Fruit fly (Drosophila melanogaster) whole organism, embryonic: ENCODE data around the gene Muc11A.

ENCODE experiments used
- Atf3 ChIP-seq: fragments of 200-800 bp; sonication (Bioruptor generic); optimal IDR thresholded peaks from 3 replicates; lab custom pipeline; 2016; ENCODE audit warnings: missing biosample characterization, missing genetic modification characterization
- CG1024 ChIP-seq: fragments of 200-800 bp; sonication (Bioruptor generic); IDR thresholded peaks from 2 replicates; pipeline ENCODE4 v1.3.6; 2022; ENCODE audit warnings: missing biosample characterization, missing genetic modification characterization
- CG11456 ChIP-seq: fragments of 200-800 bp; sonication (Bioruptor generic); IDR thresholded peaks from 3 replicates; pipeline ENCODE4 v1.3.6; 2022; ENCODE audit warnings: missing biosample characterization, missing genetic modification characterization
- CG11504 ChIP-seq: fragments of 200-800 bp; sonication (Bioruptor generic); optimal IDR thresholded peaks from 3 replicates; lab custom pipeline; 2019; ENCODE audit warnings: missing biosample characterization, mild to moderate bottlenecking, missing genetic modification characterization, moderate library complexity
- CG12071 ChIP-seq: fragments of 200-800 bp; sonication (Bioruptor generic); optimal IDR thresholded peaks from 3 replicates; lab custom pipeline; 2018; ENCODE audit warnings: missing biosample characterization, mild to moderate bottlenecking, missing genetic modification characterization
- CG12155 ChIP-seq: fragments of 200-800 bp; sonication (Bioruptor generic); optimal IDR thresholded peaks from 3 replicates; lab custom pipeline; 2016; ENCODE audit warnings: missing biosample characterization, missing genetic modification characterization
- CG14710 ChIP-seq: fragments of 200-800 bp; sonication (Bioruptor generic); optimal IDR thresholded peaks from 3 replicates; lab custom pipeline; 2019; ENCODE audit warnings: missing biosample characterization, mild to moderate bottlenecking, missing genetic modification characterization, moderate library complexity
- CG1529 ChIP-seq: fragments of 200-800 bp; sonication (Bioruptor generic); optimal IDR thresholded peaks from 3 replicates; lab custom pipeline; 2018; ENCODE audit warnings: missing biosample characterization, missing genetic modification characterization
- CG1792 ChIP-seq: fragments of 200-800 bp; sonication (Bioruptor generic); optimal IDR thresholded peaks from 2 replicates; lab custom pipeline; 2016; ENCODE audit warnings: missing biosample characterization, missing genetic modification characterization
- CG18476 ChIP-seq: fragments of 200-800 bp; sonication (Bioruptor generic); optimal IDR thresholded peaks from 2 replicates; lab custom pipeline; 2016; ENCODE audit warnings: missing biosample characterization, mild to moderate bottlenecking, missing genetic modification characterization
- CG31224 ChIP-seq: fragments of 200-800 bp; sonication (Bioruptor generic); IDR thresholded peaks from 2 replicates; pipeline ENCODE4 v1.3.6; 2022; ENCODE audit warnings: missing biosample characterization, missing genetic modification characterization
- CG31365 ChIP-seq: fragments of 200-800 bp; sonication (Bioruptor generic); optimal IDR thresholded peaks from 2 replicates; lab custom pipeline; 2018; ENCODE audit warnings: missing biosample characterization, mild to moderate bottlenecking, missing genetic modification characterization
- CG31388 ChIP-seq: fragments of 200-800 bp; sonication (Bioruptor generic); optimal IDR thresholded peaks from 2 replicates; lab custom pipeline; 2016; ENCODE audit warnings: missing biosample characterization, missing genetic modification characterization
- CG32767 ChIP-seq: fragments of 200-800 bp; sonication (Bioruptor generic); IDR thresholded peaks from 2 replicates; pipeline ENCODE4 v1.3.6; 2022; ENCODE audit warnings: missing biosample characterization, missing genetic modification characterization
- CG34376 ChIP-seq: fragments of 200-800 bp; sonication (Bioruptor generic); optimal IDR thresholded peaks from 2 replicates; lab custom pipeline; 2018; ENCODE audit warnings: missing biosample characterization, mild to moderate bottlenecking, missing genetic modification characterization
- CG42726 ChIP-seq: fragments of 200-800 bp; sonication (Bioruptor generic); IDR thresholded peaks from 2 replicates; pipeline ENCODE4 v1.3.6; 2022; ENCODE audit warnings: missing biosample characterization, missing genetic modification characterization; ENCODE audit not compliant: partially characterized antibody
- CG7556 ChIP-seq: fragments of 200-800 bp; sonication (Bioruptor generic); optimal IDR thresholded peaks from 2 replicates; lab custom pipeline; 2017; ENCODE audit warnings: missing biosample characterization, mild to moderate bottlenecking, missing genetic modification characterization
- CG7963 ChIP-seq: fragments of 200-800 bp; sonication (Bioruptor generic); IDR thresholded peaks from 3 replicates; pipeline ENCODE4 v1.3.6; 2022; ENCODE audit warnings: missing biosample characterization, missing genetic modification characterization; ENCODE audit not compliant: partially characterized antibody
- CG8388 ChIP-seq: fragments of 200-800 bp; sonication (Bioruptor generic); optimal IDR thresholded peaks from 2 replicates; lab custom pipeline; 2019; ENCODE audit warnings: missing biosample characterization, mild to moderate bottlenecking, missing genetic modification characterization, moderate library complexity
- Dll ChIP-seq: fragments of 200-800 bp; sonication (Bioruptor generic); IDR thresholded peaks from 4 replicates; pipeline ENCODE4 v1.3.6; 2022; ENCODE audit warnings: missing biosample characterization, missing genetic modification characterization; ENCODE audit not compliant: partially characterized antibody
- E2f2 ChIP-seq: fragments of 200-800 bp; sonication (Bioruptor generic); IDR thresholded peaks from 2 replicates; pipeline ENCODE4 v1.3.6; 2022; ENCODE audit warnings: missing biosample characterization, missing genetic modification characterization
- ERR ChIP-seq: fragments of 200-800 bp; sonication (Bioruptor generic); optimal IDR thresholded peaks from 2 replicates; lab custom pipeline; 2016; ENCODE audit warnings: missing biosample characterization, missing genetic modification characterization
- HLHmδ ChIP-seq: fragments of 200-800 bp; sonication (Bioruptor generic); optimal IDR thresholded peaks from 2 replicates; lab custom pipeline; 2018; ENCODE audit warnings: missing biosample characterization, mild to moderate bottlenecking, missing genetic modification characterization, moderate library complexity
- Hmx ChIP-seq: fragments of 200-800 bp; sonication (Bioruptor generic); optimal IDR thresholded peaks from 2 replicates; lab custom pipeline; 2016; ENCODE audit warnings: missing biosample characterization, missing genetic modification characterization
- Hsf ChIP-seq: fragments of 200-800 bp; sonication (Bioruptor generic); optimal IDR thresholded peaks from 3 replicates; lab custom pipeline; 2016; ENCODE audit warnings: missing biosample characterization, missing genetic modification characterization
- MBD-R2 ChIP-seq: fragments of 200-800 bp; sonication (Bioruptor generic); IDR thresholded peaks from 2 replicates; pipeline ENCODE4 v1.3.6; 2022; ENCODE audit warnings: missing biosample characterization, missing genetic modification characterization
- MESR4 ChIP-seq: fragments of 200-800 bp; sonication (Bioruptor generic); optimal IDR thresholded peaks from 2 replicates; lab custom pipeline; 2018; ENCODE audit warnings: missing biosample characterization, mild to moderate bottlenecking, missing genetic modification characterization, moderate library complexity
- Opbp ChIP-seq: fragments of 200-800 bp; sonication (Bioruptor generic); IDR thresholded peaks from 3 replicates; pipeline ENCODE4 v1.3.6; 2022; ENCODE audit warnings: missing biosample characterization, missing genetic modification characterization; ENCODE audit not compliant: partially characterized antibody
- Xbp1 ChIP-seq: fragments of 200-800 bp; sonication (Bioruptor generic); optimal IDR thresholded peaks from 3 replicates; lab custom pipeline; 2016; ENCODE audit warnings: missing biosample characterization, mild to moderate bottlenecking, missing genetic modification characterization
- al ChIP-seq: fragments of 200-800 bp; sonication (Bioruptor generic); IDR thresholded peaks from 2 replicates; pipeline ENCODE4 v1.3.6; 2022; ENCODE audit warnings: missing biosample characterization, missing genetic modification characterization
- bbx ChIP-seq: fragments of 200-800 bp; sonication (Bioruptor generic); IDR thresholded peaks from 2 replicates; pipeline ENCODE4 v1.3.6; 2022; ENCODE audit warnings: missing biosample characterization, missing genetic modification characterization; ENCODE audit not compliant: partially characterized antibody
- ems ChIP-seq: fragments of 200-800 bp; sonication (Bioruptor generic); optimal IDR thresholded peaks from 3 replicates; lab custom pipeline; 2016; ENCODE audit warnings: missing biosample characterization, missing genetic modification characterization
- esg ChIP-seq: fragments of 200-800 bp; sonication (Bioruptor generic); conservative IDR thresholded peaks from 2 replicates; pipeline ENCODE4 v1.3.6; 2022; ENCODE audit warnings: missing biosample characterization, missing genetic modification characterization
- ewg ChIP-seq: fragments of 200-800 bp; sonication (Bioruptor generic); optimal IDR thresholded peaks from 3 replicates; lab custom pipeline; 2017; ENCODE audit warnings: mild to moderate bottlenecking, missing biosample characterization, missing genetic modification reagents, missing genetic modification characterization
- gcm2 ChIP-seq: fragments of 200-800 bp; sonication (Bioruptor generic); optimal IDR thresholded peaks from 2 replicates; lab custom pipeline; 2016; ENCODE audit warnings: missing biosample characterization, missing genetic modification characterization
- gfzf ChIP-seq: fragments of 200-800 bp; sonication (Bioruptor generic); optimal IDR thresholded peaks from 2 replicates; lab custom pipeline; 2016; ENCODE audit warnings: missing biosample characterization, mild to moderate bottlenecking, missing genetic modification characterization, moderate library complexity
- grau ChIP-seq: fragments of 200-800 bp; optimal IDR thresholded peaks from 3 replicates; lab custom pipeline; 2019; ENCODE audit warnings: missing biosample characterization, mild to moderate bottlenecking, missing genetic modification characterization, moderate library complexity
- gt ChIP-seq: fragments of 200-800 bp; sonication (Bioruptor generic); IDR thresholded peaks from 2 replicates; pipeline ENCODE4 v1.3.6; 2022; ENCODE audit warnings: missing biosample characterization, missing genetic modification characterization
- hb ChIP-seq: fragments of 200-800 bp; sonication (Bioruptor generic); IDR thresholded peaks from 3 replicates; pipeline ENCODE4 v1.3.6; 2022; ENCODE audit warnings: missing biosample characterization, missing genetic modification characterization; ENCODE audit not compliant: partially characterized antibody
- jumu ChIP-seq: fragments of 200-800 bp; sonication (Bioruptor generic); optimal IDR thresholded peaks from 3 replicates; lab custom pipeline; 2016; ENCODE audit warnings: missing biosample characterization, missing genetic modification characterization
- mld ChIP-seq: fragments of 200-800 bp; sonication (Bioruptor generic); IDR thresholded peaks from 3 replicates; pipeline ENCODE4 v1.3.6; 2022; ENCODE audit warnings: missing biosample characterization, missing genetic modification characterization; ENCODE audit not compliant: partially characterized antibody
- nerfin-1 ChIP-seq: fragments of 200-800 bp; sonication (Bioruptor generic); optimal IDR thresholded peaks from 3 replicates; lab custom pipeline; 2019; ENCODE audit warnings: missing biosample characterization, mild to moderate bottlenecking, missing genetic modification characterization, moderate library complexity
- org-1 ChIP-seq: fragments of 200-800 bp; sonication (Bioruptor generic); optimal IDR thresholded peaks from 2 replicates; lab custom pipeline; 2017; ENCODE audit warnings: missing biosample characterization, missing genetic modification characterization
- otp ChIP-seq: fragments of 200-800 bp; sonication (Bioruptor generic); IDR thresholded peaks from 3 replicates; pipeline ENCODE4, ENCODE4 v1.3.6; 2022; ENCODE audit warnings: missing biosample characterization, missing genetic modification characterization
- psq ChIP-seq: fragments of 200-800 bp; sonication (Bioruptor generic); optimal IDR thresholded peaks from 2 replicates; lab custom pipeline; 2017; ENCODE audit warnings: missing biosample characterization, missing genetic modification characterization
- slbo ChIP-seq: fragments of 200-800 bp; sonication (Bioruptor generic); IDR thresholded peaks from 2 replicates; pipeline ENCODE4 v1.3.6; 2022; ENCODE audit warnings: missing biosample characterization, missing genetic modification characterization
- sna ChIP-seq: fragments of 200-800 bp; sonication (Bioruptor generic); IDR thresholded peaks from 2 replicates; pipeline ENCODE4 v1.3.6; 2022; ENCODE audit warnings: missing biosample characterization, missing genetic modification characterization; ENCODE audit not compliant: partially characterized antibody
- stwl ChIP-seq: fragments of 200-800 bp; sonication (Bioruptor generic); optimal IDR thresholded peaks from 3 replicates; lab custom pipeline; 2018; ENCODE audit warnings: missing biosample characterization, mild to moderate bottlenecking, missing genetic modification characterization, moderate library complexity
- tio ChIP-seq: fragments of 200-800 bp; sonication (Bioruptor generic); optimal IDR thresholded peaks from 2 replicates; lab custom pipeline; 2017; ENCODE audit warnings: missing biosample characterization, missing genetic modification characterization, inconsistent platforms
- z ChIP-seq: fragments of 200-800 bp; sonication (Bioruptor generic); IDR thresholded peaks from 3 replicates; pipeline ENCODE4 v1.3.6; 2022; ENCODE audit warnings: missing biosample characterization, missing genetic modification characterization

Muc11A gene

dm6 chrX:12017815-12018439 lies 41.7 kb upstream of the Muc11A start, which contains the start of gene Chrac-16:
Gene Chrac-16, minus strand, starts transcription at chrX:12017961.
- TF ChIP-seq mld (peak; percentile 53; the same call in 1 of the 3 replicates), CG31365 (tag; lab: Kevin White, UChicago) (no peak), gt (GFP tag; lab: Robert Waterston, UW) (no peak), Hmx (no peak), CG31388 (no peak), CG14710 (tag; lab: Kevin White, UChicago) (no peak), Atf3 (GFP tag; lab: Kevin White, UChicago) (no peak), stwl (tag; lab: Kevin White, UChicago) (peak; percentile 38), bbx (GFP tag; lab: Robert Waterston, UW) (peak; percentile 86), CG34376 (GFP tag; lab: Kevin White, UChicago) (no peak), CG1529 (no peak), CG7556 (GFP tag; lab: Kevin White, UChicago) (no peak), jumu (no peak), otp (GFP tag; lab: Robert Waterston, UW) (no peak), al (GFP tag; lab: Robert Waterston, UW) (no peak), ewg (GFP tag; lab: Kevin White, UChicago) (no peak), grau (no peak), Dll (peak; percentile 78), CG11456 (GFP tag; lab: Robert Waterston, UW) (no peak), Opbp (GFP tag; lab: Robert Waterston, UW) (peak; percentile 79), esg (no peak), sna (peak; percentile 70), ERR (GFP tag; lab: Kevin White, UChicago) (no peak), CG18476 (GFP tag; lab: Kevin White, UChicago) (no peak), CG1024 (no peak), nerfin-1 (tag; lab: Kevin White, UChicago) (no peak), HLHmδ (GFP tag; lab: Kevin White, UChicago) (no peak), CG32767 (GFP tag; lab: Robert Waterston, UW) (no peak), CG1792 (GFP tag; lab: Kevin White, UChicago) (no peak), slbo (no peak), MBD-R2 (GFP tag; lab: Robert Waterston, UW) (peak; percentile 55), Xbp1 (GFP tag; lab: Kevin White, UChicago) (no peak), Hsf (GFP tag; lab: Kevin White, UChicago) (no peak), CG12155 (no peak), ems (no peak), MESR4 (GFP tag; lab: Kevin White, UChicago) (peak; percentile 65), CG7963 (peak; percentile 63; the same call in 2 of the 3 replicates), tio (GFP tag; lab: Kevin White, UChicago) (no peak), gcm2 (GFP tag; lab: Kevin White, UChicago) (no peak), z (GFP tag; lab: Robert Waterston, UW) (no peak), psq (GFP tag; lab: Kevin White, UChicago) (no peak), CG31224 (no peak), E2f2 (GFP tag; lab: Robert Waterston, UW) (peak; percentile 7; the same call in 1 of the 2 replicates), CG11504 (tag; lab: Kevin White, UChicago) (no peak), CG8388 (GFP tag; lab: Kevin White, UChicago) (no peak), gfzf (GFP tag; lab: Kevin White, UChicago) (peak; percentile 20), hb (GFP tag; lab: Robert Waterston, UW) (peak; percentile 73), org-1 (no peak), CG42726 (GFP tag; lab: Robert Waterston, UW) (peak; percentile 54; the same call in 1 of the 2 replicates), CG12071 (no peak)
